Worm (Caenorhabditis elegans): ENCODE data around the gene F55G7.3.

Gene F55G7.3

ce11 chrX:11920723-11921283 lies 21.0 kb downstream of the F55G7.3 start, which contains the start of gene Y62H9A.14:
Y62H9A.14 (plus strand) TSS chrX:11921233.
- TF ChIP-seq unc-62 (GFP tag; optimal IDR thresholded peaks at IDR 0.05) = no peak

DNA sequence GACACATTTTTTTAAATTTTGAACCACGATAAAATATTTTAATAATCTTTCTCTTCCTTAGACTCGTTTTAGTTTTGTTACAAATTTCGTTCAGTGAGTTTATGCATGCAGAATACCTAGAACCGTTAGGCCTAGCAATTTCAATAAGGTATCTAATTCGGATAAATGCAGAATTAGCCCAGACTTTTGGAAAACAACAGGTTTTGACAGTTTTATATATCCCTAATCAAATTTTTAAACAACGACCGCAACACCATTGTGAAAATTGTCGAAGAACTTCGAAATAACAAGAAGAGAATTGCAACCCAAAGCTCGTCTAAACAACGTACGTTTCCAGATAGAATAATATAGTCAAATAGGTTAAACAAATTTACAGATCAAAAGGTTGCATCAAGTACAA lies 23.9 kb downstream of the F55G7.3 start, which contains the start of gene Y62H9A.16:
Y62H9A.16 (plus strand) TSS at position 301 of the 400 bp plus-strand sequence.
- TF ChIP-seq unc-62 (GFP tag; optimal IDR thresholded peaks at IDR 0.05) = no peak

DNA sequence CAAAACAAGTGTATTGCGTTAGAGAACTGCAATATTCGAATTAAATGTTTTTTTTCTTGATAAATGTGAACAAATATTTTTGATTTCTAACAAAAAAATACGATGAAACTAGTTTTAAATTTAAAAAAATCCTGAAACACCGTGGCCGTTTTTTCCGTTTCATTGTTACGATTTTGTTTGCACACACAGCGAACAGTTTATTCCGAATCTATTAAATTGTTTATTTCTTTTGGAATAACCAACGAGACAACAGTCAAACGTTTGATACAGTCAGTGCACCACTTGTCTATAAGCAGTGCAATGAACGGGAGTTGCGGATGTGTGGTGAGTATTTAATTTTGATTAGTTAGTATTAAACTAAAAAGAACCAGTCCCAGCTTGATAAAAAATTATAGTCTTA lies 25.1 kb downstream of the F55G7.3 start, which contains the start of gene Y62H9A.13:
Y62H9A.13 (plus strand) TSS at position 301 of the 400 bp plus-strand sequence.
- no peak for TF ChIP-seq unc-62 (GFP tag; optimal IDR thresholded peaks at IDR 0.05)

ce11 chrX:11913824-11914223 lies 28.0 kb downstream of the F55G7.3 start, which contains the start of gene Y62H9A.12:
Y62H9A.12 (plus strand) TSS chrX:11914124.
- no peak for TF ChIP-seq unc-62 (GFP tag; optimal IDR thresholded peaks at IDR 0.05)

DNA sequence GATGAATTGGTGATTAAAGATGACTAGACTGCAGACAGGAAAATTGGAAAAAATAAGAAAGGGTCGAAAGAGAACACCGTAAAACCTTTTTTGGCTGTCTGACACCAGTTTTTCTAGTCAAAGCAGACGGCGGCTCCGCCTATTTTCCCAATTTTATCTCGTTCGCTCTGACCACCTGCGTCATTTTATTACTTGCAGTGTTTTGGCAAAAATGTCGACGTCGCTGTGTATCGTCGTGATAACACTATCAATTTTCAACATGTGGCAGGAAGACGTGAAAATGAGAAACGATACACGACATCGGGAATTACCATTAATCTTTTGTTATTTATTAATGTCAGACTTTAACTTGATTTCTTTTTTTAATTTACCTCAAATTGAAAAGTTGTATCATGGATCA lies 31.8 kb downstream of the F55G7.3 start, which contains the start of gene Y62H9A.15:
Y62H9A.15 (minus strand) TSS at position 100 of the 400 bp plus-strand sequence.
- no peak for TF ChIP-seq unc-62 (GFP tag; optimal IDR thresholded peaks at IDR 0.05)

- TF ChIP-seq unc-62 (GFP tag; optimal IDR thresholded peaks at IDR 0.05) = no peak
These were observed 32.7 kb downstream of the F55G7.3 start for ce11 chrX:11909168-11909567.

DNA sequence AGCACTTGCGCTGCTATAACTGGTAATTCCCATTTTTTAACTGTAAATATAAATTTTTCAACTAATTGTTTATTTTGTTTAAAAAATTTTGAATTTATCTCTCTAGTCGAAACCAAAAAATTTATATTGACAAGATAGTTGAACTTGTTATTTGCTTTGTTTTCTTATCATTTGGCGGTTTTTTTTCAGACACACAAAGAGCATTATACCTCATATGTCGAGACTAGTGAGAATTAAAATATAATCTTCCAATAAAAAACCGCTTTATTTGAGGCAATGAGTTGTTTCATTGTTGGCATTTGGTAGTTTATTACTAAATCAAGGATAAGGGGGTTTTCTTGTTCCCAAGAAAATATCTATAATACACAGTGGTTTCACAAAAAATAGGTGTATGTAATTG lies 33.6 kb downstream of the F55G7.3 start:
- TF ChIP-seq unc-62 (GFP tag; optimal IDR thresholded peaks at IDR 0.05) = no peak

ce11 chrX:11907263-11907662 lies 34.6 kb downstream of the F55G7.3 start, which contains the start of gene Y62H9A.11:
Y62H9A.11 (minus strand) TSS chrX:11907363.
- no peak for TF ChIP-seq unc-62 (GFP tag; optimal IDR thresholded peaks at IDR 0.05)

DNA sequence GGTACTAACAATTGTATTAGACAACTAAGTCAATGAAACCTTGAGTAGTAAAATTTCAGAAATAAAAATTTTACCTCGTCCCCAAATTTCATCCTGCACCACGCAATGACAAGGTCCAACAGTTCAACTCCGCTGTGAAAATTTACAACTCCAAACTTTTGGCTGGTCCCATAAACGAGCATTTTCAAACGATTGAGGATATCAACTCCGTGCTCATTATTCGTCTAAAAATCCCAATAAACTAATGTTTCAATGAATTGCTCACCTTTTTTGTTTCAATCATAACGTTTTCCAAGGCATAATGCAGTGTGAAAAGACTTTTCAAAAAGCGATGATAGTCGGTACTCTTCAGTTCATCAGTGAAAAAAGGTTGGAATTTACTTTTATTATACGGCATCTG lies 35.2 kb downstream of the F55G7.3 start:
- TF ChIP-seq unc-62 (GFP tag; optimal IDR thresholded peaks at IDR 0.05) = no peak

- TF ChIP-seq unc-62 (GFP tag; optimal IDR thresholded peaks at IDR 0.05) = no peak
These were observed 39.2 kb downstream of the F55G7.3 start, which contains the start of gene Y62H9A.10 for ce11 chrX:11902661-11903060. Y62H9A.10 (minus strand) TSS chrX:11902761.

ce11 chrX:11899031-11899430 lies 42.8 kb downstream of the F55G7.3 start:
- no peak for TF ChIP-seq unc-62 (GFP tag; optimal IDR thresholded peaks at IDR 0.05)

ce11 chrX:11898040-11898439 lies 43.8 kb downstream of the F55G7.3 start, which contains the start of gene Y62H9A.9:
Y62H9A.9 (minus strand) TSS chrX:11898140.
- TF ChIP-seq unc-62 (GFP tag; optimal IDR thresholded peaks at IDR 0.05) = no peak

DNA sequence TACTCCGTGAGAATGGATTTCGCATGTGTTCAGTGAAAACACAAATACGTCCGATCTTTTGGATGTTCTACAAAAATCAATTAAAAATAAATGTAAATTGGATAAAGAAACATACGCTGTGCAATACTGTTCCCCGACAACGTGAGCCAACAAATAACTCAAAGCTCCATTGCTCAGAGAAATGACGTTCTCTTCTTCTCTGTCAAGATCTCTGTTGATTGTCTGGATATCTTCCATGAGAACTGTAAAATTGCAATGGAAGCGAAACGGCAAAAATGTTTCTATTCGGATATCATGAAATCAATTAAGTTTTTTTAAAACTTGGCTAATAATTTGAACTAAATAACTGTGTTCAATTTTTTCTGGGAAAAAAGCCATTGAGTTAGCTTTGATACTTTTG lies 45.1 kb downstream of the F55G7.3 start:
- TF ChIP-seq unc-62 (GFP tag; optimal IDR thresholded peaks at IDR 0.05) = no peak

DNA sequence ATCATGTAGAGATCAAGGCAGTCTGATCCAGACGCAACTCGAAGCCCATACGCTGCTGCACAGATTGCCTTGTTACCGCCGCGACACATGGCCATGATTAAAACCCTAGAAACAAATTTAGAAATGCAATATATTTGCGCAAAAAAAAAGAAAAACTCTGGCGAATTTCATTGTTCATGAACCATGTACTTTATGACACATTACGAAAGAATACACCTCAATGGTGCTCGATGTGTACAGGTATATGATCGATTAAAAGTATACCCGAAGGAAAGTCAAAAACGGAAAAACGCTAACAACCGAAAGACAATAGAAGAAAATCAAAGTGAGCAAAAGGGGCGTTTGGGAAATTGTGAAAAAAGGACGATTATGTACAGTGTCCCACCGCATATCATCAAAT lies 49.5 kb downstream of the F55G7.3 start, which contains the start of gene Y62H9A.8:
Y62H9A.8 (minus strand) TSS at position 101 of the 400 bp plus-strand sequence.
- no peak for TF ChIP-seq unc-62 (GFP tag; optimal IDR thresholded peaks at IDR 0.05)

Measured in whole organism, dauer.